Fruit fly (Drosophila melanogaster) whole organism, embryonic: ENCODE measurements around the gene alpha-Man-Ic.

Source experiments
- Aef1 ChIP-seq: fragments of 200-800 bp; sonication (Bioruptor generic); IDR thresholded peaks from 3 replicates; pipeline ENCODE4 v1.3.6; 2022; ENCODE audit warnings: missing biosample characterization, missing genetic modification characterization
- CG17328 ChIP-seq: fragments of 200-800 bp; sonication (Bioruptor generic); IDR thresholded peaks from 2 replicates; pipeline ENCODE4 v1.3.6; 2022; ENCODE audit warnings: missing biosample characterization, missing genetic modification characterization
- CG2202 ChIP-seq: fragments of 200-800 bp; sonication (Bioruptor generic); optimal IDR thresholded peaks from 2 replicates; lab custom pipeline; 2018; ENCODE audit warnings: missing biosample characterization, mild to moderate bottlenecking, missing genetic modification characterization
- CG8478 ChIP-seq: fragments of >200 bp; optimal IDR thresholded peaks from 2 replicates; lab custom pipeline; 2018
- Dll ChIP-seq: fragments of 200-800 bp; sonication (Bioruptor generic); IDR thresholded peaks from 4 replicates; pipeline ENCODE4 v1.3.6; 2022; ENCODE audit warnings: missing biosample characterization, missing genetic modification characterization; ENCODE audit not compliant: partially characterized antibody
- HLHmδ ChIP-seq: fragments of 200-800 bp; sonication (Bioruptor generic); optimal IDR thresholded peaks from 2 replicates; lab custom pipeline; 2018; ENCODE audit warnings: missing biosample characterization, mild to moderate bottlenecking, missing genetic modification characterization, moderate library complexity
- Sry-β ChIP-seq: fragments of 200-800 bp; sonication (Bioruptor generic); optimal IDR thresholded peaks from 2 replicates; lab custom pipeline; 2018; ENCODE audit warnings: missing biosample characterization, mild to moderate bottlenecking, missing genetic modification characterization, moderate library complexity
- Stat92E ChIP-seq, 3 experiments: fragments of >200 bp in 2 of 3; fragments of 200-800 bp in 1 of 3; sonication (Bioruptor generic) in 1 of 3; optimal IDR thresholded peaks; 2 replicates each; lab custom pipeline; 2017 to 2019; ENCODE audit warnings: missing biosample characterization in 3 of 3, missing genetic modification characterization in 3 of 3, mild to moderate bottlenecking in 1 of 3, moderate library complexity in 1 of 3
- bab2 ChIP-seq: fragments of 200-800 bp; sonication (Bioruptor generic); optimal IDR thresholded peaks from 2 replicates; lab custom pipeline; 2016; ENCODE audit warnings: missing biosample characterization, missing genetic modification characterization
- eyg ChIP-seq: fragments of 200-800 bp; sonication (Bioruptor generic); optimal IDR thresholded peaks from 3 replicates; lab custom pipeline; 2016; ENCODE audit warnings: missing biosample characterization, missing genetic modification characterization

DNA sequence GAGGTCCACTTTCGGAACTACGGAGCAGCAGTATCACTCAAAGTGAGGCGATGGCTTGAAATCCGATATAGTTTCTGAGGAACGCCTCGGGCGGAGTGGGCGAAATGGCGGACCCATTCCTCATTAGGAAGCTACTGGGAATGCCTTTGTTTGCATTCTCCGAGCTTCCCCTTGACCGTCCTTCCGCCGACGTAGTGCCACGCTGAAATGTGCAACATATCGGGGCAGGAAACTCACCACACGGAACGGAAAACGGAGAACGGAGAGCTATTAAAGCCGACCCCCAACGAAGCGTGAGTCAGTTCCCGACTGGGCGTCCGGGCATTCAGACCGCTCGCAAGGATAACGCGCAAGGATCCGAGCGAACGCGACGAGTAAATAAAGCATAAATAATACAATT, 3.2 kb downstream of the alpha-Man-Ic start, which contains the start of gene CG15522:
- TF ChIP-seq Stat92E (GFP tag; optimal IDR thresholded peaks at IDR 0.05; lab: Kevin White, UChicago), result no peak
- TF ChIP-seq CG2202 (tag; lab: Kevin White, UChicago), result no peak
- TF ChIP-seq CG8478, result no peak
- no peak for TF ChIP-seq CG17328
- TF ChIP-seq Sry-β (GFP tag; lab: Kevin White, UChicago), result no peak
- TF ChIP-seq HLHmδ, result no peak
- no peak for TF ChIP-seq Dll
- TF ChIP-seq eyg (GFP tag; lab: Kevin White, UChicago), result no peak
- no peak for TF ChIP-seq bab2
- no peak for TF ChIP-seq Aef1 (GFP tag; lab: Robert Waterston, UW)
